Worm (Caenorhabditis elegans) whole organism, dauer: Measurements from ENCODE around the gene lbp-9.
"Not testable (repeated sequence)": the region's sequence is repeated elsewhere in the genome, so short reads cannot be mapped to it uniquely, and the experiment has no call there.

Experiments used
- unc-62 ChIP-seq: sonication (generic microtip); optimal IDR thresholded peaks from 2 replicates; lab custom pipeline; 2017; ENCODE audit warnings: missing biosample characterization, missing genetic modification reagents, missing genetic modification characterization

lbp-9 gene

DNA sequence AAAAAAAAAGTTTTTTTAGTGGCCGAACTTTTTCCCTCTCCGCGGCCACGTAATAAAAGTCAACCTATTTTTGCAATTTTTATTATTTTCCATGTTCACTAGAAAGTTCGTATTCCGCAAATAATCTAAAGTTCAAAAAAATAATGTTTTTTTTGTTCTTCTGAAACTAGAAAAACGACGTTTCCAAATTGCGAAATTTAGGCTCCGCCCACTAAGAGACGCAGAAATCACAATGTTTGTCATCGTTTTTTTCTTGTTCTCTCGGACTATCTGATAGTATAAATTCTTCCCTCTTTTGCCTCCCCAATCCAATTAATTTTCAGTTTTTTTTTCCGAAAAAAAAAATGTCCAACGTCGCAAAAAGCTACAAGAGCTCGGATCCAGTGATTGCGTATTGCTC is 10.9 kb upstream of the lbp-9 start, which contains the start of gene comt-3:
Gene comt-3 (plus strand): TSS at position 214 of the 400 bp plus-strand sequence.
- TF ChIP-seq unc-62 (GFP tag; lab: Kevin White, UChicago) = no peak

DNA sequence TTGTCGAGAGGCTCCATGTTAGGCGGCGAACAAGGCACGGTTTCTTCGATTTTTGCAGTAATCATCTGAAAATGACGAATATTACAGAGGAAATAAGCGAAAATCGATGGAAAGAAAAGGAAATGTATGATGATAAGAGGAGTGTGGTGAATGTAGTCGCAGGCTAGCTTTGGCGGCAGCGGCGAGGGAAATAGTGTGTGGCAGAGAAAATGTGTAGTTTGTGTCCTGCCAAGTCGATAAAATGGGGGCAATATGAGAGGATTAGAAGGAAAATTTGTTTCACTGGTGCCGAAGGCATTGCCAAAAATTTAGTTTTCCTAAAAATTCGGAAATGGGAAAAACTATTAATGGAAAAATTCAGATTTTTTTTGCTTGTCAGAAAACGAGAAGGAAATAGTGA is 1.5 kb upstream of the lbp-9 start, which contains the start of gene nhr-86:
Gene nhr-86 (minus strand): TSS at position 71 of the 400 bp plus-strand sequence.
- no peak for TF ChIP-seq unc-62 (GFP tag; lab: Kevin White, UChicago)

DNA sequence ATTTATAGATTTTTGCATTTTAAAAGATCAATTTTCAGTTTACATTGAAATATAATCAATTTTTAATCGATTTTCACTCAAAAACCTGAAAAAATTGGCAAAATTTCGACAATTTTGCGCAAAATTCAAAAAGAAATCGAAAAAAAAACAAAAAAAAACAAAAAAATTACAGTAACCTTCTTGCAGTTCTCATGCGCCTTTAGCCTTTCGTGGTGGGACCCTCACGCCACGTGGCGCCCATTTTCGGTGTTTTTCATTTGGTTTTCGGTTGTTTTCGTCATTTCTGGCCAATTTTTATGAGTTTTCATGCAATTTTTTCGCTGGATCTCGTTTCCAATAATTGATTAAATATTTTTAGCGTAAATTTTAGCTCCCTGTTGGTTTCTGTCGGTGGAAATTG is 830 bp upstream of the lbp-9 start:
- no peak for TF ChIP-seq unc-62 (GFP tag; lab: Kevin White, UChicago)

ce11 chrV:2068728-2069443 is 637 bp downstream of the lbp-9 start:
- no peak for TF ChIP-seq unc-62 (GFP tag; lab: Kevin White, UChicago)

DNA sequence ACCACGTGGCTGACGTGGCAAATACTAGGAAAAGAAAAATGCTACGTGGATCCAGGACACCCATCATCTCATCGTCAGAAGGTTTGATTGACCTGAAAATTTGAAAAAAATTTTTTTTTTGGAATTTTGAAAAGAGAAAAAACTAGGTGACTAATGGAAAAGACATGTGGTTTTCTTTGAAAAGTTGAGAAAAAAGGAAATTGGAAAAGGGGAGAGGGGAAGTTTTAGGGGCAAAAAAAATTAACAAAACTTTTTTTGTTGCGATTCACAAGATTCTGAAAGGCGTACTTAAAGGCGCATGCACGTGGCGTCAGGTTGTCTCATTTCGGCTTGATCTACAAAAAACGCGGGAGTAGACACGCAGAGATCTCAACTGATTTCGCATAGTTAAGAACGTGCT is 4.6 kb downstream of the lbp-9 start, which contains the start of gene Y40B10A.9:
Gene Y40B10A.9 (minus strand): TSS at position 101 of the 400 bp plus-strand sequence.
- no peak for TF ChIP-seq unc-62 (GFP tag; lab: Kevin White, UChicago)

- no peak for TF ChIP-seq unc-62 (GFP tag; lab: Kevin White, UChicago)
Measured at ce11 chrV:2076043-2076442, 7.8 kb downstream of the lbp-9 start.

- no peak for TF ChIP-seq unc-62 (GFP tag; lab: Kevin White, UChicago)
Measured at ce11 chrV:2081269-2081668, 13.0 kb downstream of the lbp-9 start.

DNA sequence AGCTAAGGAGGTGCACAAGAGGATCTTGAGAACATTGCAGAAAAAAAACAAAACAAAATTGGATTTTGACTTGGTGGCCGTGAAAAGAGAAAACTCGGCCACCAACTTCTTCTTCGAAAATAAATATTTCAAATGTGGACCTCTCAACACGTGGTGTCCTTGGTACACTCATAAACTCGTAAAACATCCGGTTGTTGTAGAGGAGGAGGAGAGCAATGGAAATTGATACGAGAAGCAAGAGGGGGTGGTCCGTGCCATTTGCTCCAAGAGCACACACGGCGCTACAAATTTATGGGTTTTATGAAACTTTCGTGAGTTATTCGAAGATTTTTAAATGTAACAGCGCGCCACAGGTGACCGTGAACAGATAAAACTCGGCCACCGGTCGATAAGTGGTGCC is 13.6 kb downstream of the lbp-9 start:
- no peak for TF ChIP-seq unc-62 (GFP tag; lab: Kevin White, UChicago)

DNA sequence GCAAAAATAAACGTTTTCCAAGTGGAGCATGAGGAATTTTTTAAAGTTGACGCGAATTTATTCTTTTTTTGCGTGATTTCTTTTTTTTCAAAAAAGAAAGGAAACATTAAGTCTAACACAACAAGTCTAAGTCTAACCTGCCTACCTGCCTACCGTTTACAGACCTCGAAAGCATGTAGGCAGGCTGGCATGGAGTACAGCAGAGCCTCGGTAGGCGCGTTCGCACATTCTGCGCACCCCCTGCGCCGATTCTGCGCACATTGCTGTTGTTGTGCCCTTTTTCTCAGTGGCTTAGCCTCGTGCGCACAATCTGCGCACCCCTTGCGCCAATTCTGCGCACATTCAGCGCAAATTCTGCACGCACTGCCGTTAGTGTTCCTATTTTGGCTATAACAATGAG is 15.6 kb downstream of the lbp-9 start:
- no peak for TF ChIP-seq unc-62 (GFP tag; lab: Kevin White, UChicago)

ce11 chrV:2085745-2086267 is 17.6 kb downstream of the lbp-9 start, which contains the start of gene F36F12.3:
Gene F36F12.3, plus strand, starts transcription at chrV:2085795.
- TF ChIP-seq unc-62 (GFP tag; lab: Kevin White, UChicago) = not testable (repeated sequence)

- TF ChIP-seq unc-62 (GFP tag; lab: Kevin White, UChicago) = not testable (repeated sequence)
Measured at ce11 chrV:2090321-2090720, 22.1 kb downstream of the lbp-9 start, which contains the start of gene ztf-28. Gene ztf-28, plus strand, starts transcription at chrV:2090669.

DNA sequence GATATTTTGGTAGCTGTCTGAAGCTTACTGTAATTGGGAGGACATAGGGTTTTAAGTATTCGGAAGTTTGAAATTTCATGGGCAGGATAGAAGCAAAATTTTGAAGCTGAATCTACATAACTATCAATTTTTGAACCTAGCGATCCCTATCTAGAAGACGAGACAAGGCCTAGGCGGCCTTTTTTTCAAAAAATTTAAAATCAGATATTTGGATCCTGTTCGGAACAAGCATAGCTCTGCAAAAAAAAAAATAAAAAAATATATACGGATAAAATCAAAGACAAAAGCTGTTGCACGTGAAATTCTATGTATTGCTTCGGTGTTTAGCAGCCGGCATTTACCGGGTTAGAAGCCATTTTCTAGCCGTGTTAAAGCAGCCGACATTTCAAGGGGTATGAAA is 27.0 kb downstream of the lbp-9 start, which contains the start of gene F36F12.2:
Gene F36F12.2 (minus strand): TSS at position 101 of the 400 bp plus-strand sequence.
- no peak for TF ChIP-seq unc-62 (GFP tag; lab: Kevin White, UChicago)

DNA sequence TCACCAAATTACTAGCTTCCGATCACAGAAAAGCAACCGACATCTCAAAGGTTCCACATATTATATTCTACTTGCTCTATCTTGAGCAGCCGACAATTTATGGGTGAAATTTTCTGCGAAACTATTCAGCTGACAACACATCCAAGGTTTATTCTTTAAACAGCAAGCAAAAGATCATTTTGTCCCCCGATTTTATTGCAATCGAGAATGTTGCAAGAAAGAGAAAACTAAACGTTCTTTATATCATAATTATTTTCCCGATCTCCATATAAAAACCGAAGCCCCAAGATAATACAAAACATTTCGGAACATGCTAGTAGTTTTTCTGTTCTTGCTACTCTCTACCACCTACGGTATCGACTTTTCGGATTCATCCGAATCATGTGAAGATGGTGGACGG is 27.5 kb downstream of the lbp-9 start, which contains the start of gene clec-207:
Gene clec-207 (plus strand): TSS at position 301 of the 400 bp plus-strand sequence.
- no peak for TF ChIP-seq unc-62 (GFP tag; lab: Kevin White, UChicago)

DNA sequence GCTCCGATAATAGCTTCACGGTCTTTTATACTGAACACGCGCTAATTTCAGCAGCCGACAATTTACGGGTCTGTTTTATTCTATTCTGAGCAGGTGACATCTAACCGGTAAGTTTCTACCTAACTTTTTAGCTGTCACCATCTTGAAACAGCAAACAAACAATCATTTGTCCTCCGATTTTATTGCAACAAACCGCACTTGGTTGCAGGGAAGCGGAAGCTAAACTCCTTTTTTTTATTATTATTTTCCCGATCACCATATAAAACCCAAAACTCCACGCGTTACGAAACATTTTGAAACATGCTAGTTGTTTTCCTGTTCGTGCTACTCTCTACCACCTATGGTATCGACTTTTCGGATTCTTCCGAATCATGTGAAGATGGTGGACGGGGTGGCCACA is 29.4 kb downstream of the lbp-9 start, which contains the start of gene clec-208:
Gene clec-208 (plus strand): TSS at position 301 of the 400 bp plus-strand sequence.
- TF ChIP-seq unc-62 (GFP tag; lab: Kevin White, UChicago) = no peak

- TF ChIP-seq unc-62 (GFP tag; lab: Kevin White, UChicago) = no peak
Measured at ce11 chrV:2099040-2099439, 30.8 kb downstream of the lbp-9 start, which contains the start of gene F36F12.7. Gene F36F12.7, plus strand, starts transcription at chrV:2099340.

DNA sequence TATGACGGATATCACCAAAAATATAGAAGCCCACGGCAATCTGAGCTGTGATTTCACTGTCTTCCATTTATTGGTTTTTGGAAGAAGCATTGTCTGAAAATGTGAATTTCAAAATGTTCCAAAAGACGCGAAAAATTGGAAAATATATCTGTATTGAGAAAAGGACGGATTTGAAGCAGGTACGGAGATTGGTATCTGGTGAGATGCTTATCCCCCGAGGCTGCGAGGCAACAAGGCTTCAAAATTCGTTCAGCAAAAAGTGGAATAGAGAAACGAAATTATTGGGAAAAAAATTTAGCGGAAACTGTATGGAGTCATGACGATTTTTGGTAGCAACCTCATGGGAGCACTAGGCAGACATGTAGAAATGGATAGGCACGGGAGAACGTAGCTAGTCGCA is 34.9 kb downstream of the lbp-9 start, which contains the start of gene F36F12.1:
Gene F36F12.1 (minus strand): TSS at position 101 of the 400 bp plus-strand sequence.
- TF ChIP-seq unc-62 (GFP tag; lab: Kevin White, UChicago) = no peak
